Fruit fly (Drosophila melanogaster) whole organism, embryonic: Measurements from ENCODE around the gene Sik2.

Experiments
- Antp ChIP-seq: fragments of 200-800 bp; sonication (Bioruptor generic); optimal IDR thresholded peaks from 3 replicates; lab custom pipeline; 2016; ENCODE audit warnings: missing biosample characterization, missing genetic modification characterization
- Atf-2 ChIP-seq: fragments of 200-800 bp; sonication (Bioruptor generic); optimal IDR thresholded peaks from 2 replicates; lab custom pipeline; 2016; ENCODE audit warnings: missing biosample characterization, missing genetic modification characterization
- CG10274 ChIP-seq: fragments of 200-800 bp; sonication (Bioruptor generic); optimal IDR thresholded peaks from 3 replicates; lab custom pipeline; 2017; ENCODE audit warnings: missing biosample characterization, mild to moderate bottlenecking, missing genetic modification characterization
- CG11085 ChIP-seq: fragments of 200-800 bp; sonication (Bioruptor generic); IDR thresholded peaks from 2 replicates; pipeline ENCODE4 v1.3.6; 2022; ENCODE audit warnings: missing biosample characterization, missing genetic modification characterization
- CG11247 ChIP-seq: fragments of 200-800 bp; sonication (Bioruptor generic); IDR thresholded peaks from 2 replicates; pipeline ENCODE4 v1.3.6; 2022; ENCODE audit warnings: missing biosample characterization, missing genetic modification characterization
- CG12744 ChIP-seq: fragments of 200-800 bp; sonication (Bioruptor generic); optimal IDR thresholded peaks from 2 replicates; lab custom pipeline; 2016; ENCODE audit warnings: missing biosample characterization, missing genetic modification characterization
- CG13624 ChIP-seq: fragments of 200-800 bp; sonication (Bioruptor generic); optimal IDR thresholded peaks from 2 replicates; lab custom pipeline; 2016; ENCODE audit warnings: missing biosample characterization, missing genetic modification characterization
- CG17912 ChIP-seq: fragments of 200-800 bp; sonication (Bioruptor generic); optimal IDR thresholded peaks from 2 replicates; lab custom pipeline; 2018; ENCODE audit warnings: missing biosample characterization, mild to moderate bottlenecking, missing genetic modification characterization
- CG1792 ChIP-seq: fragments of 200-800 bp; sonication (Bioruptor generic); optimal IDR thresholded peaks from 2 replicates; lab custom pipeline; 2016; ENCODE audit warnings: missing biosample characterization, missing genetic modification characterization
- CG18262 ChIP-seq: fragments of 200-800 bp; optimal IDR thresholded peaks from 3 replicates; lab custom pipeline; 2019; ENCODE audit warnings: missing biosample characterization, mild to moderate bottlenecking, missing genetic modification characterization, moderate library complexity
- CG18764 ChIP-seq: fragments of 200-800 bp; sonication (Bioruptor generic); optimal IDR thresholded peaks from 3 replicates; lab custom pipeline; 2016; ENCODE audit warnings: missing biosample characterization, missing genetic modification characterization
- CG2875 ChIP-seq: fragments of 200-800 bp; sonication (Bioruptor generic); optimal IDR thresholded peaks from 2 replicates; lab custom pipeline; 2017; ENCODE audit warnings: missing biosample characterization, mild to moderate bottlenecking, missing genetic modification characterization, missing genetic modification reagents
- CG3163 ChIP-seq: fragments of 200-800 bp; sonication (Bioruptor generic); optimal IDR thresholded peaks from 3 replicates; lab custom pipeline; 2016; ENCODE audit warnings: missing biosample characterization, missing genetic modification characterization
- CG33557 ChIP-seq: fragments of 200-800 bp; sonication (Bioruptor generic); optimal IDR thresholded peaks from 2 replicates; lab custom pipeline; 2019; ENCODE audit warnings: missing biosample characterization, mild to moderate bottlenecking, missing genetic modification characterization, moderate library complexity
- CG4730 ChIP-seq: fragments of 200-800 bp; sonication (Bioruptor generic); IDR thresholded peaks from 2 replicates; pipeline ENCODE4 v1.3.6; 2022; ENCODE audit warnings: missing biosample characterization, missing genetic modification characterization
- CG5180 ChIP-seq: fragments of 200-800 bp; sonication (Bioruptor generic); optimal IDR thresholded peaks from 3 replicates; lab custom pipeline; 2017; ENCODE audit warnings: missing biosample characterization, missing genetic modification characterization, mild to moderate bottlenecking, moderate library complexity, missing genetic modification reagents
- CG6791 ChIP-seq: fragments of 200-800 bp; sonication (Bioruptor generic); IDR thresholded peaks from 3 replicates; pipeline ENCODE4 v1.3.6; 2022; ENCODE audit warnings: missing biosample characterization, missing genetic modification characterization; ENCODE audit not compliant: partially characterized antibody
- CG7357 ChIP-seq: fragments of 200-800 bp; sonication (Bioruptor generic); IDR thresholded peaks from 3 replicates; pipeline ENCODE4 v1.3.6; 2022; ENCODE audit warnings: missing biosample characterization, missing genetic modification characterization
- CG8089 ChIP-seq: fragments of 200-800 bp; sonication (Bioruptor generic); optimal IDR thresholded peaks from 3 replicates; lab custom pipeline; 2016; ENCODE audit warnings: missing biosample characterization, missing genetic modification characterization
- CG9437 ChIP-seq: fragments of 200-800 bp; sonication (Bioruptor generic); optimal IDR thresholded peaks from 2 replicates; lab custom pipeline; 2018; ENCODE audit warnings: missing biosample characterization, mild to moderate bottlenecking, missing genetic modification characterization
- CTCF ChIP-seq: fragments of 200-800 bp; sonication (Bioruptor generic); optimal IDR thresholded peaks from 2 replicates; lab custom pipeline; 2017; ENCODE audit warnings: missing biosample characterization, mild to moderate bottlenecking, missing genetic modification characterization, moderate library complexity
- Dad ChIP-seq: fragments of 200-800 bp; sonication (Bioruptor generic); optimal IDR thresholded peaks from 3 replicates; lab custom pipeline; 2016; ENCODE audit warnings: missing biosample characterization, missing genetic modification characterization
- Dip2 ChIP-seq: fragments of 200-800 bp; sonication (Bioruptor generic); IDR thresholded peaks from 2 replicates; pipeline ENCODE4 v1.3.6; 2022; ENCODE audit warnings: missing biosample characterization, missing genetic modification characterization
- Dref ChIP-seq: fragments of 200-800 bp; sonication (Bioruptor generic); IDR thresholded peaks from 2 replicates; pipeline ENCODE4 v1.3.6; 2022; ENCODE audit warnings: missing biosample characterization, missing genetic modification characterization
- Elba2 ChIP-seq: fragments of 200-800 bp; sonication (Bioruptor generic); optimal IDR thresholded peaks from 3 replicates; lab custom pipeline; 2016; ENCODE audit warnings: missing biosample characterization, missing genetic modification characterization
- Ets97D ChIP-seq: fragments of 200-800 bp; sonication (Bioruptor generic); optimal IDR thresholded peaks from 3 replicates; lab custom pipeline; 2016; ENCODE audit warnings: missing biosample characterization, missing genetic modification characterization
- GATAe ChIP-seq: fragments of 200-800 bp; sonication (Bioruptor generic); conservative IDR thresholded peaks from 2 replicates; pipeline ENCODE4 v1.3.6; 2022; ENCODE audit warnings: missing biosample characterization, missing genetic modification characterization
- Gug ChIP-seq: fragments of 200-800 bp; sonication (Bioruptor generic); IDR thresholded peaks from 4 replicates; pipeline ENCODE4 v1.3.6; 2022; ENCODE audit warnings: missing biosample characterization, missing genetic modification characterization
- HLH3B ChIP-seq: fragments of 200-800 bp; sonication (Bioruptor generic); IDR thresholded peaks from 2 replicates; pipeline ENCODE4 v1.3.6; 2022; ENCODE audit warnings: missing biosample characterization, missing genetic modification characterization
- Hmx ChIP-seq: fragments of 200-800 bp; sonication (Bioruptor generic); optimal IDR thresholded peaks from 2 replicates; lab custom pipeline; 2016; ENCODE audit warnings: missing biosample characterization, missing genetic modification characterization
- Jarid2 ChIP-seq: fragments of 200-800 bp; sonication (Bioruptor generic); optimal IDR thresholded peaks from 3 replicates; lab custom pipeline; 2017; ENCODE audit warnings: mild to moderate bottlenecking, missing biosample characterization, missing genetic modification reagents, missing genetic modification characterization
- Mes4 ChIP-seq: fragments of 200-800 bp; sonication (Bioruptor generic); optimal IDR thresholded peaks from 2 replicates; lab custom pipeline; 2016; ENCODE audit warnings: missing biosample characterization, missing genetic modification characterization
- Myb ChIP-seq: fragments of 200-800 bp; sonication (Bioruptor generic); optimal IDR thresholded peaks from 2 replicates; lab custom pipeline; 2016; ENCODE audit warnings: missing biosample characterization, missing genetic modification characterization
- NC2β ChIP-seq: fragments of 200-800 bp; sonication (Bioruptor generic); optimal IDR thresholded peaks from 2 replicates; lab custom pipeline; 2016; ENCODE audit warnings: missing biosample characterization, missing genetic modification characterization
- Optix ChIP-seq: fragments of 200-800 bp; sonication (Bioruptor generic); IDR thresholded peaks from 3 replicates; pipeline ENCODE4 v1.3.6; 2022; ENCODE audit warnings: missing biosample characterization, missing genetic modification characterization
- Ssrp ChIP-seq: fragments of 200-800 bp; sonication (Bioruptor generic); optimal IDR thresholded peaks from 2 replicates; lab custom pipeline; 2018; ENCODE audit warnings: missing biosample characterization, mild to moderate bottlenecking, missing genetic modification characterization, moderate library complexity
- Usf ChIP-seq: fragments of 200-800 bp; sonication (Bioruptor generic); optimal IDR thresholded peaks from 2 replicates; lab custom pipeline; 2017; ENCODE audit warnings: missing genotype, missing biosample characterization, missing genetic modification characterization
- ab ChIP-seq: fragments of 200-800 bp; sonication (Bioruptor generic); optimal IDR thresholded peaks from 2 replicates; lab custom pipeline; 2016; ENCODE audit warnings: missing biosample characterization, missing genetic modification characterization
- ac ChIP-seq: fragments of 200-800 bp; sonication (Bioruptor generic); optimal IDR thresholded peaks from 3 replicates; lab custom pipeline; 2017; ENCODE audit warnings: missing biosample characterization, mild to moderate bottlenecking, missing genetic modification characterization
- ap ChIP-seq: fragments of 200-800 bp; sonication (Bioruptor generic); IDR thresholded peaks from 2 replicates; pipeline ENCODE4 v1.3.6; 2022; ENCODE audit warnings: missing biosample characterization, missing genetic modification characterization
- fd96Cb ChIP-seq: fragments of 200-800 bp; sonication (Bioruptor generic); optimal IDR thresholded peaks from 2 replicates; lab custom pipeline; 2018; ENCODE audit warnings: missing biosample characterization, mild to moderate bottlenecking, missing genetic modification characterization, moderate library complexity
- gsb ChIP-seq: fragments of 200-800 bp; sonication (Bioruptor generic); IDR thresholded peaks from 2 replicates; pipeline ENCODE4 v1.3.6; 2022; ENCODE audit warnings: missing biosample characterization, missing genetic modification characterization
- hbn ChIP-seq: fragments of 200-800 bp; sonication (Bioruptor generic); IDR thresholded peaks from 2 replicates; pipeline ENCODE4 v1.3.6; 2022; ENCODE audit warnings: missing biosample characterization, missing genetic modification characterization; ENCODE audit not compliant: partially characterized antibody
- ken ChIP-seq: fragments of 200-800 bp; sonication (Bioruptor generic); IDR thresholded peaks from 3 replicates; pipeline ENCODE4 v1.3.6; 2022; ENCODE audit warnings: missing biosample characterization, missing genetic modification characterization
- lov ChIP-seq, 2 experiments: fragments of 200-800 bp in 1 of 2; fragments of >200 bp in 1 of 2; sonication (Bioruptor generic) in 1 of 2; IDR thresholded peaks in 1 of 2; optimal IDR thresholded peaks in 1 of 2; 2 replicates in 1 of 2; 3 replicates in 1 of 2; pipeline versions ENCODE4 v1.3.6 to Lab custom; 2017 to 2022; ENCODE audit warnings: missing biosample characterization in 1 of 2, missing genetic modification characterization in 1 of 2
- luna ChIP-seq: fragments of 200-800 bp; sonication (Bioruptor generic); optimal IDR thresholded peaks from 2 replicates; lab custom pipeline; 2016; ENCODE audit warnings: missing biosample characterization, missing genetic modification characterization
- maf-S ChIP-seq: fragments of 200-800 bp; sonication (Bioruptor generic); optimal IDR thresholded peaks from 2 replicates; lab custom pipeline; 2016; ENCODE audit warnings: missing biosample characterization, missing genetic modification characterization
- pzg ChIP-seq: fragments of 200-800 bp; sonication (Bioruptor generic); optimal IDR thresholded peaks from 3 replicates; lab custom pipeline; 2018; ENCODE audit warnings: missing biosample characterization, mild to moderate bottlenecking, missing genetic modification characterization, moderate library complexity
- repo ChIP-seq: fragments of 200-800 bp; sonication (Bioruptor generic); optimal IDR thresholded peaks from 2 replicates; lab custom pipeline; 2016; ENCODE audit warnings: missing biosample characterization, missing genetic modification characterization
- run ChIP-seq: fragments of 200-800 bp; sonication (Bioruptor generic); optimal IDR thresholded peaks from 3 replicates; lab custom pipeline; 2018; ENCODE audit warnings: missing biosample characterization, mild to moderate bottlenecking, missing genetic modification characterization
- slp2 ChIP-seq: fragments of 200-800 bp; sonication (Bioruptor generic); optimal IDR thresholded peaks from 2 replicates; lab custom pipeline; 2016; ENCODE audit warnings: missing biosample characterization, missing genetic modification characterization
- toy ChIP-seq: fragments of 200-800 bp; sonication (Bioruptor generic); IDR thresholded peaks from 2 replicates; pipeline ENCODE4 v1.3.6; 2022; ENCODE audit warnings: missing biosample characterization, missing genetic modification characterization

Sik2 gene

dm6 chrX:2005840-2006239, 55.9 kb downstream of the Sik2 start (continued):
- peak; percentile 58 for TF ChIP-seq CG3163 (GFP tag; lab: Kevin White, UChicago)
- TF ChIP-seq Mes4 (GFP tag; lab: Kevin White, UChicago): peak; percentile 77
- no peak for TF ChIP-seq Hmx (GFP tag; lab: Kevin White, UChicago)
- TF ChIP-seq Optix: peak; percentile 53; the same call in 2 of the 3 replicates
- peak; percentile 48 for TF ChIP-seq CG10274 (GFP tag; lab: Kevin White, UChicago)
- peak; percentile 14 for TF ChIP-seq pzg (GFP tag; lab: Kevin White, UChicago)
- TF ChIP-seq NC2β (GFP tag; lab: Kevin White, UChicago): peak; percentile 78
- TF ChIP-seq CG17912 (GFP tag; lab: Kevin White, UChicago): peak; percentile 92
- TF ChIP-seq Dref: peak; percentile 35
- TF ChIP-seq CG11247 (GFP tag; lab: Robert Waterston, UW): peak; percentile 45
- no peak for TF ChIP-seq Usf (GFP tag; lab: Kevin White, UChicago)
- no peak for TF ChIP-seq CG7357 (GFP tag; lab: Robert Waterston, UW)
- no peak for TF ChIP-seq Gug (GFP tag; lab: Robert Waterston, UW)
- TF ChIP-seq ac (GFP tag; lab: Kevin White, UChicago): peak; percentile 58
- TF ChIP-seq fd96Cb (tag; lab: Kevin White, UChicago): peak; percentile 8
- TF ChIP-seq CG13624 (GFP tag; lab: Kevin White, UChicago): peak; percentile 56
- peak; percentile 90 for TF ChIP-seq Dip2 (GFP tag; lab: Robert Waterston, UW)
- TF ChIP-seq luna (GFP tag; lab: Kevin White, UChicago): peak; percentile 26
- TF ChIP-seq lov (optimal IDR thresholded peaks at IDR 0.05; lab: Kevin White, UChicago): no peak
- peak; percentile 81; the same call in 2 of the 3 replicates for TF ChIP-seq lov (GFP tag; IDR thresholded peaks at IDR 0.05; lab: Robert Waterston, UW)
- no peak for TF ChIP-seq run (tag; lab: Kevin White, UChicago)
- peak; percentile 52 for TF ChIP-seq Atf-2
- TF ChIP-seq CG2875: peak; percentile 53
- peak; percentile 62 for TF ChIP-seq repo
- peak; percentile 39 for TF ChIP-seq Jarid2 (GFP tag; lab: Kevin White, UChicago)
- TF ChIP-seq CG5180: peak; percentile 51
- TF ChIP-seq maf-S (GFP tag; lab: Kevin White, UChicago): peak; percentile 49
- peak; percentile 64 for TF ChIP-seq slp2
- TF ChIP-seq CG12744 (GFP tag; lab: Kevin White, UChicago): peak; percentile 51
- TF ChIP-seq CG33557 (GFP tag; lab: Kevin White, UChicago): peak; percentile 55
- TF ChIP-seq gsb (GFP tag; lab: Robert Waterston, UW): peak; percentile 39; the same call in 1 of the 2 replicates
- peak; percentile 35 for TF ChIP-seq Dad
- no peak for TF ChIP-seq Elba2 (GFP tag; lab: Kevin White, UChicago)
- peak; percentile 51; the same call in 2 of the 3 replicates for TF ChIP-seq ken (GFP tag; lab: Robert Waterston, UW)
- no peak for TF ChIP-seq hbn (GFP tag; lab: Robert Waterston, UW)
- TF ChIP-seq Antp (GFP tag; lab: Kevin White, UChicago): peak; percentile 21
- peak; percentile 49 for TF ChIP-seq CG9437 (GFP tag; lab: Kevin White, UChicago)
- TF ChIP-seq Myb (GFP tag; lab: Kevin White, UChicago): peak; percentile 44
- peak; percentile 8 for TF ChIP-seq Ssrp (tag; lab: Kevin White, UChicago)
- no peak for TF ChIP-seq CG4730
- peak; percentile 48 for TF ChIP-seq CG18262 (tag; lab: Kevin White, UChicago)
- peak; percentile 41; the same call in 1 of the 2 replicates for TF ChIP-seq ap (GFP tag; lab: Robert Waterston, UW)
- TF ChIP-seq CTCF (GFP tag; lab: Kevin White, UChicago): peak; percentile 95
- TF ChIP-seq ab (GFP tag; lab: Kevin White, UChicago): no peak
- no peak; the same call in 1 of the 2 replicates for TF ChIP-seq toy (GFP tag; lab: Robert Waterston, UW)
- TF ChIP-seq CG18764 (GFP tag; lab: Kevin White, UChicago): peak; percentile 42
- TF ChIP-seq GATAe (GFP tag; lab: Robert Waterston, UW): no peak
- TF ChIP-seq CG11085 (GFP tag; lab: Robert Waterston, UW): peak; percentile 46; the same call in 1 of the 2 replicates
- 0 out of 3 replicates have a peak, but pooled peaks have one; percentile 23 for TF ChIP-seq CG6791 (GFP tag; lab: Robert Waterston, UW)
- peak; percentile 41 for TF ChIP-seq CG1792 (GFP tag; lab: Kevin White, UChicago)
- peak; percentile 52; the same call in 1 of the 2 replicates for TF ChIP-seq HLH3B (GFP tag; lab: Robert Waterston, UW)
- peak; percentile 99 for TF ChIP-seq Ets97D (GFP tag; lab: Kevin White, UChicago)
- TF ChIP-seq CG8089 (GFP tag; lab: Kevin White, UChicago): peak; percentile 74
